Worm (Caenorhabditis elegans) whole organism, L3 larva: ENCODE results near the gene txt-9.
A peak's percentile ranks its signal among the peaks of the same experiment; 100 is the strongest.

Source experiments
- aly-2 ChIP-seq: fragments of 150-350 bp; optimal IDR thresholded peaks from 2 replicates; lab custom pipeline; 2014; ENCODE audit warnings: missing biosample characterization, missing genetic modification characterization
- ama-1 ChIP-seq: fragments of 150-350 bp; optimal IDR thresholded peaks from 2 replicates; lab custom pipeline; 2018
- ceh-28 ChIP-seq: fragments of 150-350 bp; optimal IDR thresholded peaks from 2 replicates; lab custom pipeline; 2014; ENCODE audit warnings: missing biosample characterization, missing genetic modification reagents, missing genetic modification characterization
- ceh-9 ChIP-seq: sonication (generic microtip); optimal IDR thresholded peaks from 2 replicates; lab custom pipeline; 2018; ENCODE audit warnings: missing biosample characterization, missing genetic modification characterization
- egl-27 ChIP-seq: sonication (generic microtip); optimal IDR thresholded peaks from 4 replicates; lab custom pipeline; 2017; ENCODE audit warnings: missing biosample characterization, missing genetic modification reagents, missing genetic modification characterization
- elt-1 ChIP-seq: fragments of 150-350 bp; optimal IDR thresholded peaks from 2 replicates; lab custom pipeline; 2014; ENCODE audit warnings: missing biosample characterization, missing genetic modification characterization
- fos-1 ChIP-seq: fragments of 150-350 bp; optimal IDR thresholded peaks from 2 replicates; lab custom pipeline; 2014; ENCODE audit warnings: missing biosample characterization, missing genetic modification characterization
- nhr-11 ChIP-seq: fragments of 150-350 bp; optimal IDR thresholded peaks from 2 replicates; lab custom pipeline; 2014; ENCODE audit warnings: missing biosample characterization, missing genetic modification characterization
- nhr-12 ChIP-seq: fragments of 150-350 bp; optimal IDR thresholded peaks from 2 replicates; lab custom pipeline; 2014; ENCODE audit warnings: missing biosample characterization, missing genetic modification characterization
- nhr-25 ChIP-seq: sonication (generic microtip); optimal IDR thresholded peaks from 2 replicates; lab custom pipeline; 2017; ENCODE audit warnings: missing biosample characterization, missing genetic modification characterization
- sea-2 ChIP-seq: fragments of 150-350 bp; sonication (generic microtip); optimal IDR thresholded peaks from 4 replicates; lab custom pipeline; 2014; ENCODE audit warnings: missing biosample characterization, missing genetic modification reagents, missing genetic modification characterization
- snpc-4 ChIP-seq: fragments of 150-350 bp; optimal IDR thresholded peaks from 2 replicates; lab custom pipeline; 2014; ENCODE audit warnings: missing biosample characterization, missing genetic modification characterization
- unc-62 ChIP-seq: fragments of 150-350 bp; sonication (generic microtip); optimal IDR thresholded peaks from 4 replicates; lab custom pipeline; 2014; ENCODE audit warnings: missing biosample characterization, missing genetic modification reagents, missing genetic modification characterization

DNA sequence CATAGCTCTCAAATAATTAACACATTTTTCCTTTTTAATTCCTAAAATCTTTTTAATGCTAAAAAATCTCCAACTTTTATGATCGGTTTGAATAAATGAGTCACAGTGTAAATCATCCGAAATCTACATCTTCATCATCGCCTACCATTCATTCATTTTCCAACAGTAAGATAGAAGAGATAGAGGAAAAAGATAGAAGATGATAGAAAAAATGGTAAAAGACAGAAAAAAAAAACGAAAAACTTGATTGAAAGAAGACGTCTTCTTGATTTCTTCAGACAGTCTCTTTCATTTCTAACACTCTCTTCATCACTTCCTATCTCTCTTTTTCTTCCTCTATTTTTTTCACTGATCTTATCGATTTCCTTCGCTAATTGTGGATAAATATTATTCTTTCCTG is 17.6 kb downstream of the txt-9 start:
- TF ChIP-seq unc-62 (GFP tag; lab: Kevin White, UChicago) (no peak), aly-2 (tag; lab: Kevin White, UChicago) (no peak), ceh-9 (tag; lab: Kevin White, UChicago) (no peak), ama-1 (lab: Kevin White, UChicago) (no peak), nhr-25 (tag; lab: Kevin White, UChicago) (peak; percentile 3), nhr-11 (tag; lab: Kevin White, UChicago) (no peak), fos-1 (tag; lab: Kevin White, UChicago) (no peak), sea-2 (GFP tag; lab: Kevin White, UChicago) (no peak), elt-1 (tag; lab: Kevin White, UChicago) (peak; percentile 88), nhr-12 (tag; lab: Kevin White, UChicago) (no peak), ceh-28 (tag; lab: Kevin White, UChicago) (no peak), snpc-4 (tag; lab: Kevin White, UChicago) (no peak), egl-27 (tag; lab: Kevin White, UChicago) (no peak)
